Fruit fly (Drosophila melanogaster) whole organism, embryonic: Measurements from ENCODE around the gene Atat.

Experiments
- B-H2 ChIP-seq: fragments of 200-800 bp; sonication (Bioruptor generic); optimal IDR thresholded peaks from 2 replicates; lab custom pipeline; 2018; ENCODE audit warnings: missing biosample characterization, mild to moderate bottlenecking, missing genetic modification characterization
- CG10462 ChIP-seq: fragments of 200-800 bp; sonication (Bioruptor generic); optimal IDR thresholded peaks from 2 replicates; lab custom pipeline; 2016; ENCODE audit warnings: missing biosample characterization, missing genetic modification characterization
- CG10565 ChIP-seq: fragments of 200-800 bp; sonication (Bioruptor generic); optimal IDR thresholded peaks from 3 replicates; lab custom pipeline; 2016; ENCODE audit warnings: missing biosample characterization, mild to moderate bottlenecking, missing genetic modification characterization
- CG12071 ChIP-seq: fragments of 200-800 bp; sonication (Bioruptor generic); optimal IDR thresholded peaks from 3 replicates; lab custom pipeline; 2018; ENCODE audit warnings: missing biosample characterization, mild to moderate bottlenecking, missing genetic modification characterization
- CG12155 ChIP-seq: fragments of 200-800 bp; sonication (Bioruptor generic); optimal IDR thresholded peaks from 3 replicates; lab custom pipeline; 2016; ENCODE audit warnings: missing biosample characterization, missing genetic modification characterization
- CG13287 ChIP-seq: fragments of 200-800 bp; sonication (Bioruptor generic); IDR thresholded peaks from 2 replicates; pipeline ENCODE4 v1.3.6; 2022; ENCODE audit warnings: missing biosample characterization, missing genetic modification characterization; ENCODE audit not compliant: partially characterized antibody
- CG13624 ChIP-seq: fragments of 200-800 bp; sonication (Bioruptor generic); optimal IDR thresholded peaks from 2 replicates; lab custom pipeline; 2016; ENCODE audit warnings: missing biosample characterization, missing genetic modification characterization
- CG13775 ChIP-seq: fragments of 200-800 bp; sonication (Bioruptor generic); optimal IDR thresholded peaks from 3 replicates; lab custom pipeline; 2017; ENCODE audit warnings: missing biosample characterization, mild to moderate bottlenecking, missing genetic modification characterization
- CG14050 ChIP-seq: fragments of 200-800 bp; sonication (Bioruptor generic); IDR thresholded peaks from 3 replicates; pipeline ENCODE4 v1.3.6; 2022; ENCODE audit warnings: missing biosample characterization, missing genetic modification characterization
- CG15601 ChIP-seq: fragments of 200-800 bp; sonication (Bioruptor generic); optimal IDR thresholded peaks from 3 replicates; lab custom pipeline; 2019; ENCODE audit warnings: missing biosample characterization, mild to moderate bottlenecking, missing genetic modification characterization, moderate library complexity
- CG15696 ChIP-seq: fragments of 200-800 bp; sonication (Bioruptor generic); optimal IDR thresholded peaks from 2 replicates; lab custom pipeline; 2019; ENCODE audit warnings: missing biosample characterization, mild to moderate bottlenecking, missing genetic modification characterization, moderate library complexity
- CG1602 ChIP-seq: fragments of 200-800 bp; sonication (Bioruptor generic); optimal IDR thresholded peaks from 3 replicates; lab custom pipeline; 2016; ENCODE audit warnings: missing biosample characterization, missing genetic modification characterization
- CG18476 ChIP-seq: fragments of 200-800 bp; sonication (Bioruptor generic); optimal IDR thresholded peaks from 2 replicates; lab custom pipeline; 2016; ENCODE audit warnings: missing biosample characterization, mild to moderate bottlenecking, missing genetic modification characterization
- CG18619 ChIP-seq: fragments of 200-800 bp; sonication (Bioruptor generic); optimal IDR thresholded peaks from 3 replicates; lab custom pipeline; 2017; ENCODE audit warnings: missing biosample characterization, mild to moderate bottlenecking, missing genetic modification characterization
- CG2712 ChIP-seq: fragments of 200-800 bp; optimal IDR thresholded peaks from 3 replicates; lab custom pipeline; 2019; ENCODE audit warnings: missing biosample characterization, mild to moderate bottlenecking, missing genetic modification characterization, moderate library complexity
- CG32772 ChIP-seq: fragments of 200-800 bp; sonication (Bioruptor generic); IDR thresholded peaks from 2 replicates; pipeline ENCODE4 v1.3.6; 2022; ENCODE audit warnings: missing biosample characterization, missing genetic modification characterization
- CG3726 ChIP-seq: fragments of 200-800 bp; sonication (Bioruptor generic); IDR thresholded peaks from 3 replicates; pipeline ENCODE4, ENCODE4 v1.3.6; 2022; ENCODE audit warnings: missing biosample characterization, missing genetic modification characterization
- CG43689 ChIP-seq: fragments of 200-800 bp; sonication (Bioruptor generic); IDR thresholded peaks from 2 replicates; pipeline ENCODE4 v1.3.6; 2022; ENCODE audit warnings: missing biosample characterization, missing genetic modification characterization
- CG5953 ChIP-seq: fragments of 200-800 bp; sonication (Bioruptor generic); IDR thresholded peaks from 2 replicates; pipeline ENCODE4 v1.3.6; 2022; ENCODE audit warnings: missing biosample characterization, missing genetic modification characterization
- CG6175 ChIP-seq: fragments of 200-800 bp; sonication (Bioruptor generic); IDR thresholded peaks from 3 replicates; pipeline ENCODE4 v1.3.6; 2022; ENCODE audit warnings: missing biosample characterization, missing genetic modification characterization
- CG6254 ChIP-seq: fragments of 200-800 bp; sonication (Bioruptor generic); optimal IDR thresholded peaks from 3 replicates; lab custom pipeline; 2017; ENCODE audit warnings: mild to moderate bottlenecking, missing biosample characterization, missing genetic modification reagents, missing genetic modification characterization
- CG7357 ChIP-seq: fragments of 200-800 bp; sonication (Bioruptor generic); IDR thresholded peaks from 3 replicates; pipeline ENCODE4 v1.3.6; 2022; ENCODE audit warnings: missing biosample characterization, missing genetic modification characterization
- CG8290 ChIP-seq, 3 experiments: fragments of 200-800 bp; sonication (Bioruptor generic); optimal IDR thresholded peaks; 2 replicates each; lab custom pipeline; 2016 to 2019; ENCODE audit warnings: missing biosample characterization in 3 of 3, missing genetic modification characterization in 3 of 3, mild to moderate bottlenecking in 2 of 3, moderate library complexity in 1 of 3
- CG8924 ChIP-seq: fragments of 200-800 bp; optimal IDR thresholded peaks from 3 replicates; lab custom pipeline; 2019; ENCODE audit warnings: missing biosample characterization, mild to moderate bottlenecking, missing genetic modification characterization, moderate library complexity
- Chrac-16 ChIP-seq: fragments of 200-800 bp; sonication (Bioruptor generic); optimal IDR thresholded peaks from 3 replicates; lab custom pipeline; 2016; ENCODE audit warnings: missing biosample characterization, missing genetic modification characterization
- Doc3 ChIP-seq: fragments of 200-800 bp; sonication (Bioruptor generic); IDR thresholded peaks from 3 replicates; pipeline ENCODE4 v1.3.6; 2022; ENCODE audit warnings: missing biosample characterization, missing genetic modification characterization; ENCODE audit not compliant: partially characterized antibody
- Drgx ChIP-seq: fragments of 200-800 bp; sonication (Bioruptor generic); IDR thresholded peaks from 2 replicates; pipeline ENCODE4 v1.3.6; 2022; ENCODE audit warnings: missing biosample characterization, missing genetic modification characterization
- Eip74EF ChIP-seq, 2 experiments: fragments of 200-800 bp in 1 of 2; fragments of >200 bp in 1 of 2; sonication (Bioruptor generic) in 1 of 2; optimal IDR thresholded peaks; 2 replicates each; lab custom pipeline; 2017 to 2019; ENCODE audit warnings: missing biosample characterization in 2 of 2, missing genetic modification characterization in 2 of 2, mild to moderate bottlenecking in 1 of 2, moderate library complexity in 1 of 2
- Elba2 ChIP-seq: fragments of 200-800 bp; sonication (Bioruptor generic); optimal IDR thresholded peaks from 3 replicates; lab custom pipeline; 2016; ENCODE audit warnings: missing biosample characterization, missing genetic modification characterization
- Fer2 ChIP-seq: fragments of 200-800 bp; sonication (Bioruptor generic); optimal IDR thresholded peaks from 2 replicates; lab custom pipeline; 2018; ENCODE audit warnings: missing biosample characterization, mild to moderate bottlenecking, missing genetic modification characterization, moderate library complexity
- Kr ChIP-seq: fragments of 200-800 bp; sonication (Bioruptor generic); optimal IDR thresholded peaks from 2 replicates; lab custom pipeline; 2017; ENCODE audit warnings: missing biosample characterization, mild to moderate bottlenecking, missing genetic modification characterization
- Max ChIP-seq: fragments of 200-800 bp; sonication (Bioruptor generic); optimal IDR thresholded peaks from 2 replicates; lab custom pipeline; 2016; ENCODE audit warnings: missing biosample characterization, mild to moderate bottlenecking, missing genetic modification characterization
- Oli ChIP-seq: fragments of 200-800 bp; sonication (Bioruptor generic); optimal IDR thresholded peaks from 2 replicates; lab custom pipeline; 2018; ENCODE audit warnings: missing biosample characterization, mild to moderate bottlenecking, missing genetic modification characterization, moderate library complexity
- Trl ChIP-seq, 3 experiments: fragments of >200 bp in 2 of 3; fragments of 200-800 bp in 1 of 3; sonication (Bioruptor generic) in 1 of 3; optimal IDR thresholded peaks; 2 replicates in 1 of 3; 3 replicates in 2 of 3; lab custom pipeline; 2016 to 2017; ENCODE audit warnings: missing biosample characterization in 1 of 3, missing genetic modification characterization in 1 of 3
- Xrp1 ChIP-seq: fragments of 200-800 bp; sonication (Bioruptor generic); IDR thresholded peaks from 2 replicates; pipeline ENCODE4 v1.3.6; 2022; ENCODE audit warnings: missing biosample characterization, missing genetic modification characterization
- cg ChIP-seq: fragments of 200-800 bp; sonication (Bioruptor generic); optimal IDR thresholded peaks from 3 replicates; lab custom pipeline; 2019; ENCODE audit warnings: missing biosample characterization, mild to moderate bottlenecking, missing genetic modification characterization, moderate library complexity
- chif ChIP-seq, 2 experiments: fragments of 200-800 bp; sonication (Bioruptor generic); optimal IDR thresholded peaks; 3 replicates each; lab custom pipeline; 2016; ENCODE audit warnings: missing biosample characterization in 2 of 2, missing genetic modification characterization in 2 of 2
- chinmo ChIP-seq: fragments of 200-800 bp; sonication (Bioruptor generic); IDR thresholded peaks from 4 replicates; pipeline ENCODE4 v1.3.6; 2022; ENCODE audit warnings: missing biosample characterization, missing genetic modification characterization; ENCODE audit not compliant: partially characterized antibody
- dmrt11E ChIP-seq: fragments of 200-800 bp; sonication (Bioruptor generic); optimal IDR thresholded peaks from 3 replicates; lab custom pipeline; 2018; ENCODE audit warnings: missing biosample characterization, mild to moderate bottlenecking, missing genetic modification characterization, moderate library complexity
- dmrt99B ChIP-seq: fragments of 200-800 bp; sonication (Bioruptor generic); optimal IDR thresholded peaks from 2 replicates; lab custom pipeline; 2018; ENCODE audit warnings: missing biosample characterization, mild to moderate bottlenecking, missing genetic modification characterization, moderate library complexity
- nerfin-1 ChIP-seq: fragments of 200-800 bp; sonication (Bioruptor generic); optimal IDR thresholded peaks from 3 replicates; lab custom pipeline; 2019; ENCODE audit warnings: missing biosample characterization, mild to moderate bottlenecking, missing genetic modification characterization, moderate library complexity
- oc ChIP-seq: fragments of 200-800 bp; sonication (Bioruptor generic); optimal IDR thresholded peaks from 2 replicates; lab custom pipeline; 2018; ENCODE audit warnings: missing biosample characterization, mild to moderate bottlenecking, missing genetic modification characterization, moderate library complexity
- pan ChIP-seq, 4 experiments: fragments of >200 bp in 3 of 4; fragments of 200-800 bp in 1 of 4; sonication (Bioruptor generic) in 1 of 4; optimal IDR thresholded peaks in 3 of 4; IDR thresholded peaks in 1 of 4; 2 replicates each; pipeline versions ENCODE4 v1.3.6 to Lab custom; 2017 to 2022; ENCODE audit warnings: missing biosample characterization in 2 of 4, missing genetic modification characterization in 2 of 4, mixed read lengths in 1 of 4
- pfk ChIP-seq: fragments of 200-800 bp; sonication (Bioruptor generic); optimal IDR thresholded peaks from 2 replicates; lab custom pipeline; 2018; ENCODE audit warnings: missing biosample characterization, mild to moderate bottlenecking, missing genetic modification characterization, moderate library complexity
- sc ChIP-seq, 3 experiments: fragments of >200 bp in 2 of 3; fragments of 200-800 bp in 1 of 3; sonication (Bioruptor generic) in 1 of 3; optimal IDR thresholded peaks; 2 replicates in 2 of 3; 3 replicates in 1 of 3; lab custom pipeline; 2017; ENCODE audit warnings: mild to moderate bottlenecking in 1 of 3, missing biosample characterization in 1 of 3, missing genetic modification characterization in 1 of 3, missing genetic modification reagents in 1 of 3
- ssp ChIP-seq: fragments of 200-800 bp; sonication (Bioruptor generic); IDR thresholded peaks from 2 replicates; pipeline ENCODE4 v1.3.6; 2022; ENCODE audit warnings: missing biosample characterization, missing genetic modification characterization
- sug ChIP-seq: fragments of 200-800 bp; optimal IDR thresholded peaks from 2 replicates; lab custom pipeline; 2019; ENCODE audit warnings: missing biosample characterization, mild to moderate bottlenecking, missing genetic modification characterization, moderate library complexity

Atat gene

DNA sequence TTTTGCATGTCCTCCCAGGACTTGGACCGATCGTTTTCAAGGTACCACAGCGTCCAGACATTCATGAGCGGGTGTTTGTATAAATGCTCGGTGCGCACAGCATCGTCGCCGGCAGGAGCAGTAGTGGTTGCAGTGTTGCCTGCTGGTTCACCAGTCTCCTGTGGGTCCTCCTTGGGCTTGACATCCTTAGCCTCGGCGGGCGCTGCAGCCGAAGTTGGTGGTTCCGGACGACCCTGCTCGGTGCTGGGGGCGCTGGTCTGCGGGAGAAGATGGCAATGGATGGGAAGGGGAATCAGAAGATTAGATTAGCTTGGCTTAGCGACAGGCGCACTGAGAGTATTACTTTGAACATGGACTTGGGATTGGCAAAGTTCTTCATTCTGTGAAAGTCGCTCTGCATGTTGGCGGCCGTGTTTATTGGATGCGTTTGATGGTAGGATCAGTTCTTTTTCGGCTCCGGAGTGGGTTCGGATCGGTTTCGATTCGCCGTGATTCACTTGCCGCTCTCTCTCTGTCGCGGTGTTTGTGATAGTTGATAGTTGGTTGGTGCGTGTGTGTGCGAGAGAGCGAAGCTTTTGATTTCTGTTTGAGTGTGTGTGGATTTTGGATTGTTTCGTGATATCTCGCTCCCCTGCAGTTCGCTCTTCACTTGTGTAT, 25.7 kb downstream of the Atat start:
- no peak for TF ChIP-seq CG13775 (GFP tag; lab: Kevin White, UChicago)
- TF ChIP-seq pfk (GFP tag; lab: Kevin White, UChicago), result no peak
- no peak for TF ChIP-seq sug (tag; lab: Kevin White, UChicago)
- TF ChIP-seq dmrt99B (tag; lab: Kevin White, UChicago), result no peak
- TF ChIP-seq CG32772 (GFP tag; lab: Robert Waterston, UW), result no peak
- TF ChIP-seq CG12155 (GFP tag; lab: Kevin White, UChicago), result no peak
- TF ChIP-seq nerfin-1 (tag; lab: Kevin White, UChicago), result no peak
- no peak for TF ChIP-seq CG3726 (GFP tag; lab: Robert Waterston, UW)
- no peak for TF ChIP-seq pan (optimal IDR thresholded peaks at IDR 0.05; lab: Kevin White, UChicago)
- TF ChIP-seq pan (GFP tag; optimal IDR thresholded peaks at IDR 0.05 in 1 of 2, IDR thresholded peaks at IDR 0.05 in 1 of 2), result no peak
- no peak for TF ChIP-seq CG5953 (GFP tag; lab: Robert Waterston, UW)
- TF ChIP-seq Max (GFP tag; lab: Kevin White, UChicago), result no peak
- no peak for TF ChIP-seq dmrt11E (tag; lab: Kevin White, UChicago)
- TF ChIP-seq CG10565 (GFP tag; lab: Kevin White, UChicago), result no peak
- no peak for TF ChIP-seq Fer2 (tag; lab: Kevin White, UChicago)
- TF ChIP-seq CG13287, result no peak
- peak; percentile 74; the same call in 2 of the 3 replicates for TF ChIP-seq CG14050
- no peak for TF ChIP-seq ssp
- no peak for TF ChIP-seq Oli
- no peak for TF ChIP-seq CG18619 (GFP tag; lab: Kevin White, UChicago)
- no peak for TF ChIP-seq CG1602 (GFP tag; lab: Kevin White, UChicago)
- no peak for TF ChIP-seq CG8924 (tag; lab: Kevin White, UChicago)
- TF ChIP-seq B-H2 (GFP tag; lab: Kevin White, UChicago), result no peak
- no peak for TF ChIP-seq Doc3
- TF ChIP-seq Kr (GFP tag; lab: Kevin White, UChicago), result no peak
- TF ChIP-seq CG18476 (GFP tag; lab: Kevin White, UChicago), result no peak
- TF ChIP-seq CG8290 (GFP tag; optimal IDR thresholded peaks at IDR 0.05; lab: Kevin White, UChicago), result no peak
- TF ChIP-seq CG8290 (tag; optimal IDR thresholded peaks at IDR 0.05; lab: Kevin White, UChicago), result no peak
- TF ChIP-seq sc (optimal IDR thresholded peaks at IDR 0.05; lab: Kevin White, UChicago), result no peak
- TF ChIP-seq sc (GFP tag; optimal IDR thresholded peaks at IDR 0.05; lab: Kevin White, UChicago), result no peak
- TF ChIP-seq Eip74EF (GFP tag; optimal IDR thresholded peaks at IDR 0.05; lab: Kevin White, UChicago), result no peak
- no peak for TF ChIP-seq CG6175
- TF ChIP-seq CG12071 (GFP tag; lab: Kevin White, UChicago), result no peak
- no peak for TF ChIP-seq chif (GFP tag; optimal IDR thresholded peaks at IDR 0.05; lab: Kevin White, UChicago)
- no peak for TF ChIP-seq oc (tag; lab: Kevin White, UChicago)
- no peak for TF ChIP-seq CG43689
- TF ChIP-seq CG6254 (GFP tag; lab: Kevin White, UChicago), result no peak
- no peak for TF ChIP-seq Drgx (GFP tag; lab: Robert Waterston, UW)
- TF ChIP-seq Trl (optimal IDR thresholded peaks at IDR 0.05; lab: Kevin White, UChicago), result peak; percentile 55 to 74
- TF ChIP-seq Trl (GFP tag; optimal IDR thresholded peaks at IDR 0.05; lab: Kevin White, UChicago), result no peak
- no peak for TF ChIP-seq Chrac-16 (GFP tag; lab: Kevin White, UChicago)
- peak; percentile 67; the same call in 2 of the 4 replicates for TF ChIP-seq chinmo (GFP tag; lab: Robert Waterston, UW)
- no peak for TF ChIP-seq CG2712 (tag; lab: Kevin White, UChicago)
- TF ChIP-seq Elba2 (GFP tag; lab: Kevin White, UChicago), result no peak
- TF ChIP-seq CG10462 (GFP tag; lab: Kevin White, UChicago), result no peak
- no peak for TF ChIP-seq CG15696
- no peak for TF ChIP-seq Xrp1 (GFP tag; lab: Robert Waterston, UW)
- TF ChIP-seq CG7357 (GFP tag; lab: Robert Waterston, UW), result no peak
- no peak for TF ChIP-seq CG15601 (tag; lab: Kevin White, UChicago)
- peak; percentile 84 for TF ChIP-seq cg
- TF ChIP-seq CG13624 (GFP tag; lab: Kevin White, UChicago), result no peak
